Fruit fly (Drosophila melanogaster) whole organism, embryonic: ENCODE data around the gene CG45544.

Experiments used
- ATbp ChIP-seq: fragments of 200-800 bp; sonication (Bioruptor generic); optimal IDR thresholded peaks from 2 replicates; lab custom pipeline; 2017; ENCODE audit warnings: missing biosample characterization, mild to moderate bottlenecking, missing genetic modification characterization, missing genetic modification reagents
- Atf3 ChIP-seq: fragments of 200-800 bp; sonication (Bioruptor generic); optimal IDR thresholded peaks from 3 replicates; lab custom pipeline; 2016; ENCODE audit warnings: missing biosample characterization, missing genetic modification characterization
- B-H2 ChIP-seq: fragments of 200-800 bp; sonication (Bioruptor generic); optimal IDR thresholded peaks from 2 replicates; lab custom pipeline; 2018; ENCODE audit warnings: missing biosample characterization, mild to moderate bottlenecking, missing genetic modification characterization
- Blimp-1 ChIP-seq: fragments of 200-800 bp; sonication (Bioruptor generic); optimal IDR thresholded peaks from 3 replicates; lab custom pipeline; 2018; ENCODE audit warnings: missing biosample characterization, missing genetic modification characterization, mild to moderate bottlenecking, moderate library complexity, missing genetic modification reagents
- CG10979 ChIP-seq: fragments of 200-800 bp; sonication (Bioruptor generic); optimal IDR thresholded peaks from 2 replicates; lab custom pipeline; 2018; ENCODE audit warnings: missing biosample characterization, mild to moderate bottlenecking, missing genetic modification characterization, moderate library complexity
- CG11504 ChIP-seq: fragments of 200-800 bp; sonication (Bioruptor generic); optimal IDR thresholded peaks from 3 replicates; lab custom pipeline; 2019; ENCODE audit warnings: missing biosample characterization, mild to moderate bottlenecking, missing genetic modification characterization, moderate library complexity
- CG11696 ChIP-seq: fragments of 200-800 bp; sonication (Bioruptor generic); IDR thresholded peaks from 2 replicates; pipeline ENCODE4 v1.3.6; 2022; ENCODE audit warnings: missing biosample characterization, missing genetic modification characterization
- CG12236 ChIP-seq: fragments of 200-800 bp; sonication (Bioruptor generic); optimal IDR thresholded peaks from 2 replicates; lab custom pipeline; 2016; ENCODE audit warnings: missing biosample characterization, missing genetic modification characterization
- CG14667 ChIP-seq: fragments of 200-800 bp; sonication (Bioruptor generic); IDR thresholded peaks from 2 replicates; pipeline ENCODE4 v1.3.6; 2022; ENCODE audit warnings: missing biosample characterization, missing genetic modification characterization
- CG14965 ChIP-seq: fragments of 200-800 bp; sonication (Bioruptor generic); optimal IDR thresholded peaks from 2 replicates; lab custom pipeline; 2016; ENCODE audit warnings: missing biosample characterization, missing genetic modification characterization, borderline replicate concordance
- CG17361 ChIP-seq: fragments of 200-800 bp; sonication (Bioruptor generic); IDR thresholded peaks from 3 replicates; pipeline ENCODE4 v1.3.6; 2022; ENCODE audit warnings: missing biosample characterization, missing genetic modification characterization
- CG18262 ChIP-seq: fragments of 200-800 bp; optimal IDR thresholded peaks from 3 replicates; lab custom pipeline; 2019; ENCODE audit warnings: missing biosample characterization, mild to moderate bottlenecking, missing genetic modification characterization, moderate library complexity
- CG2202 ChIP-seq: fragments of 200-800 bp; sonication (Bioruptor generic); optimal IDR thresholded peaks from 2 replicates; lab custom pipeline; 2018; ENCODE audit warnings: missing biosample characterization, mild to moderate bottlenecking, missing genetic modification characterization
- CG2678 ChIP-seq: fragments of 200-800 bp; sonication (Bioruptor generic); optimal IDR thresholded peaks from 3 replicates; lab custom pipeline; 2019; ENCODE audit warnings: missing biosample characterization, mild to moderate bottlenecking, missing genetic modification characterization, moderate library complexity
- CG30431 ChIP-seq: fragments of 200-800 bp; sonication (Bioruptor generic); optimal IDR thresholded peaks from 2 replicates; lab custom pipeline; 2017; ENCODE audit warnings: missing biosample characterization, missing genetic modification characterization
- CG31224 ChIP-seq: fragments of 200-800 bp; sonication (Bioruptor generic); IDR thresholded peaks from 2 replicates; pipeline ENCODE4 v1.3.6; 2022; ENCODE audit warnings: missing biosample characterization, missing genetic modification characterization
- CG32767 ChIP-seq: fragments of 200-800 bp; sonication (Bioruptor generic); IDR thresholded peaks from 2 replicates; pipeline ENCODE4 v1.3.6; 2022; ENCODE audit warnings: missing biosample characterization, missing genetic modification characterization
- CG33557 ChIP-seq: fragments of 200-800 bp; sonication (Bioruptor generic); optimal IDR thresholded peaks from 2 replicates; lab custom pipeline; 2019; ENCODE audit warnings: missing biosample characterization, mild to moderate bottlenecking, missing genetic modification characterization, moderate library complexity
- CG8765 ChIP-seq: fragments of 200-800 bp; sonication (Bioruptor generic); IDR thresholded peaks from 2 replicates; pipeline ENCODE4 v1.3.6; 2022; ENCODE audit warnings: missing biosample characterization, missing genetic modification characterization
- CG9437 ChIP-seq: fragments of 200-800 bp; sonication (Bioruptor generic); optimal IDR thresholded peaks from 2 replicates; lab custom pipeline; 2018; ENCODE audit warnings: missing biosample characterization, mild to moderate bottlenecking, missing genetic modification characterization
- CG9932 ChIP-seq: fragments of 200-800 bp; sonication (Bioruptor generic); IDR thresholded peaks from 2 replicates; pipeline ENCODE4 v1.3.6; 2022; ENCODE audit warnings: missing biosample characterization, missing genetic modification characterization
- CoRest ChIP-seq: fragments of 200-800 bp; sonication (Bioruptor generic); optimal IDR thresholded peaks from 3 replicates; lab custom pipeline; 2018; ENCODE audit warnings: missing biosample characterization, mild to moderate bottlenecking, missing genetic modification characterization, moderate library complexity
- D19A ChIP-seq: fragments of 200-800 bp; optimal IDR thresholded peaks from 3 replicates; lab custom pipeline; 2019; ENCODE audit warnings: missing biosample characterization, mild to moderate bottlenecking, missing genetic modification characterization, moderate library complexity
- Kr ChIP-seq: fragments of 200-800 bp; sonication (Bioruptor generic); optimal IDR thresholded peaks from 2 replicates; lab custom pipeline; 2017; ENCODE audit warnings: missing biosample characterization, mild to moderate bottlenecking, missing genetic modification characterization
- Med ChIP-seq: fragments of 200-800 bp; sonication (Bioruptor generic); peaks from one replicate; lab custom pipeline; 2016; ENCODE audit warnings: missing biosample characterization, missing genetic modification characterization, mild to moderate bottlenecking, inconsistent platforms, moderate library complexity
- Meics ChIP-seq: fragments of 200-800 bp; sonication (Bioruptor generic); optimal IDR thresholded peaks from 2 replicates; lab custom pipeline; 2017; ENCODE audit warnings: missing biosample characterization, mild to moderate bottlenecking, missing genetic modification characterization
- Side ChIP-seq: fragments of 200-800 bp; sonication (Bioruptor generic); optimal IDR thresholded peaks from 2 replicates; lab custom pipeline; 2016; ENCODE audit warnings: missing biosample characterization, missing genetic modification characterization
- Sox102F ChIP-seq: fragments of 200-800 bp; sonication (Bioruptor generic); optimal IDR thresholded peaks from 2 replicates; lab custom pipeline; 2018; ENCODE audit warnings: missing biosample characterization, mild to moderate bottlenecking, missing genetic modification characterization, moderate library complexity
- abd-A ChIP-seq: fragments of 200-800 bp; sonication (Bioruptor generic); optimal IDR thresholded peaks from 3 replicates; lab custom pipeline; 2019; ENCODE audit warnings: missing biosample characterization, mild to moderate bottlenecking, missing genetic modification characterization, moderate library complexity
- ara ChIP-seq: fragments of 200-800 bp; sonication (Bioruptor generic); IDR thresholded peaks from 2 replicates; pipeline ENCODE4 v1.3.6; 2022; ENCODE audit warnings: missing biosample characterization, missing genetic modification characterization
- cato ChIP-seq: fragments of 200-800 bp; sonication (Bioruptor generic); optimal IDR thresholded peaks from 2 replicates; lab custom pipeline; 2016; ENCODE audit warnings: missing biosample characterization, missing genetic modification characterization, borderline replicate concordance
- cg ChIP-seq: fragments of 200-800 bp; sonication (Bioruptor generic); optimal IDR thresholded peaks from 3 replicates; lab custom pipeline; 2019; ENCODE audit warnings: missing biosample characterization, mild to moderate bottlenecking, missing genetic modification characterization, moderate library complexity
- chinmo ChIP-seq: fragments of 200-800 bp; sonication (Bioruptor generic); IDR thresholded peaks from 4 replicates; pipeline ENCODE4 v1.3.6; 2022; ENCODE audit warnings: missing biosample characterization, missing genetic modification characterization; ENCODE audit not compliant: partially characterized antibody
- dmrt11E ChIP-seq: fragments of 200-800 bp; sonication (Bioruptor generic); optimal IDR thresholded peaks from 3 replicates; lab custom pipeline; 2018; ENCODE audit warnings: missing biosample characterization, mild to moderate bottlenecking, missing genetic modification characterization, moderate library complexity
- dmrt99B ChIP-seq: fragments of 200-800 bp; sonication (Bioruptor generic); optimal IDR thresholded peaks from 2 replicates; lab custom pipeline; 2018; ENCODE audit warnings: missing biosample characterization, mild to moderate bottlenecking, missing genetic modification characterization, moderate library complexity
- emc ChIP-seq: fragments of 200-800 bp; sonication (Bioruptor generic); optimal IDR thresholded peaks from 2 replicates; lab custom pipeline; 2016; ENCODE audit warnings: missing biosample characterization, missing genetic modification characterization
- ewg ChIP-seq: fragments of 200-800 bp; sonication (Bioruptor generic); optimal IDR thresholded peaks from 3 replicates; lab custom pipeline; 2017; ENCODE audit warnings: mild to moderate bottlenecking, missing biosample characterization, missing genetic modification reagents, missing genetic modification characterization
- fd96Cb ChIP-seq: fragments of 200-800 bp; sonication (Bioruptor generic); optimal IDR thresholded peaks from 2 replicates; lab custom pipeline; 2018; ENCODE audit warnings: missing biosample characterization, mild to moderate bottlenecking, missing genetic modification characterization, moderate library complexity
- gcm ChIP-seq: fragments of 200-800 bp; sonication (Bioruptor generic); optimal IDR thresholded peaks from 2 replicates; lab custom pipeline; 2019; ENCODE audit warnings: missing biosample characterization, mild to moderate bottlenecking, missing genetic modification characterization, moderate library complexity
- grau ChIP-seq: fragments of 200-800 bp; optimal IDR thresholded peaks from 3 replicates; lab custom pipeline; 2019; ENCODE audit warnings: missing biosample characterization, mild to moderate bottlenecking, missing genetic modification characterization, moderate library complexity
- jing ChIP-seq: fragments of 200-800 bp; sonication (Bioruptor generic); optimal IDR thresholded peaks from 2 replicates; lab custom pipeline; 2018; ENCODE audit warnings: missing biosample characterization, mild to moderate bottlenecking, missing genetic modification characterization
- nerfin-2 ChIP-seq: fragments of 200-800 bp; sonication (Bioruptor generic); IDR thresholded peaks from 2 replicates; pipeline ENCODE4 v1.3.6; 2022; ENCODE audit warnings: missing biosample characterization, missing genetic modification characterization; ENCODE audit not compliant: partially characterized antibody
- nmo ChIP-seq: fragments of 200-800 bp; sonication (Bioruptor generic); optimal IDR thresholded peaks from 2 replicates; lab custom pipeline; 2018; ENCODE audit warnings: missing biosample characterization, mild to moderate bottlenecking, missing genetic modification characterization, moderate library complexity
- org-1 ChIP-seq: fragments of 200-800 bp; sonication (Bioruptor generic); optimal IDR thresholded peaks from 2 replicates; lab custom pipeline; 2017; ENCODE audit warnings: missing biosample characterization, missing genetic modification characterization
- sens ChIP-seq: fragments of 200-800 bp; sonication (Bioruptor generic); peaks from one replicate; lab custom pipeline; 2016; ENCODE audit warnings: missing biosample characterization, missing genetic modification characterization
- sim ChIP-seq: fragments of 200-800 bp; sonication (Bioruptor generic); IDR thresholded peaks from 2 replicates; pipeline ENCODE4 v1.3.6; 2022; ENCODE audit warnings: missing biosample characterization, missing genetic modification characterization
- sna ChIP-seq: fragments of 200-800 bp; sonication (Bioruptor generic); IDR thresholded peaks from 2 replicates; pipeline ENCODE4 v1.3.6; 2022; ENCODE audit warnings: missing biosample characterization, missing genetic modification characterization; ENCODE audit not compliant: partially characterized antibody
- tgo ChIP-seq: fragments of 200-800 bp; sonication (Bioruptor generic); IDR thresholded peaks from 3 replicates; pipeline ENCODE4 v1.3.6; 2022; ENCODE audit warnings: missing biosample characterization, missing genetic modification characterization
- vfl ChIP-seq: fragments of 200-800 bp; sonication (Bioruptor generic); optimal IDR thresholded peaks from 2 replicates; lab custom pipeline; 2016; ENCODE audit warnings: missing biosample characterization, missing genetic modification characterization
- wdn ChIP-seq: fragments of 200-800 bp; sonication (Bioruptor generic); IDR thresholded peaks from 2 replicates; pipeline ENCODE4 v1.3.6; 2022; ENCODE audit warnings: missing biosample characterization, missing genetic modification characterization
- zf30C ChIP-seq: fragments of 200-800 bp; sonication (Bioruptor generic); optimal IDR thresholded peaks from 3 replicates; lab custom pipeline; 2018; ENCODE audit warnings: missing biosample characterization, mild to moderate bottlenecking, missing genetic modification characterization

The CG45544 gene

dm6 chr3R:29218001-29218400, 38.3 kb upstream of the CG45544 start:
- no peak for TF ChIP-seq sna
- TF ChIP-seq sens = peak; percentile 66
- TF ChIP-seq ATbp (GFP tag; lab: Kevin White, UChicago) = no peak
- peak; percentile 42 for TF ChIP-seq cg (GFP tag; lab: Kevin White, UChicago)
- peak; percentile 57 for TF ChIP-seq CG18262 (tag; lab: Kevin White, UChicago)
- TF ChIP-seq CG32767 (GFP tag; lab: Robert Waterston, UW) = no peak
- peak; percentile 23 for TF ChIP-seq Sox102F (GFP tag; lab: Kevin White, UChicago)
- TF ChIP-seq dmrt99B (tag; lab: Kevin White, UChicago) = peak; percentile 48
- no peak for TF ChIP-seq abd-A (tag; lab: Kevin White, UChicago)
- TF ChIP-seq Med (GFP tag; lab: Kevin White, UChicago) = peak; percentile 8
- TF ChIP-seq CG2202 (tag; lab: Kevin White, UChicago) = no peak
- peak; percentile 28 for TF ChIP-seq Blimp-1 (GFP tag; lab: Kevin White, UChicago)
- TF ChIP-seq jing (GFP tag; lab: Kevin White, UChicago) = no peak
- TF ChIP-seq CG10979 (tag; lab: Kevin White, UChicago) = peak; percentile 37
- TF ChIP-seq sim (GFP tag; lab: Robert Waterston, UW) = no peak
- TF ChIP-seq org-1 (GFP tag; lab: Kevin White, UChicago) = no peak
- TF ChIP-seq nerfin-2 (GFP tag; lab: Robert Waterston, UW) = no peak
- TF ChIP-seq CG11504 (tag; lab: Kevin White, UChicago) = peak; percentile 16
- peak; percentile 50 for TF ChIP-seq dmrt11E (tag; lab: Kevin White, UChicago)
- no peak for TF ChIP-seq wdn (GFP tag; lab: Robert Waterston, UW)
- TF ChIP-seq ewg (GFP tag; lab: Kevin White, UChicago) = no peak
- peak; percentile 10 for TF ChIP-seq nmo (GFP tag; lab: Kevin White, UChicago)
- TF ChIP-seq B-H2 = no peak
- TF ChIP-seq zf30C (GFP tag; lab: Kevin White, UChicago) = peak; percentile 44
- TF ChIP-seq CG9437 (GFP tag; lab: Kevin White, UChicago) = no peak
- no peak for TF ChIP-seq chinmo
- TF ChIP-seq CG12236 (GFP tag; lab: Kevin White, UChicago) = no peak
- 0 out of 2 replicates have a peak, but pooled peaks have one; percentile 12 for TF ChIP-seq CG11696
- TF ChIP-seq CG31224 (GFP tag; lab: Robert Waterston, UW) = no peak
- no peak for TF ChIP-seq CG14965 (GFP tag; lab: Kevin White, UChicago)
- TF ChIP-seq grau (tag; lab: Kevin White, UChicago) = peak; percentile 7
- TF ChIP-seq ara (GFP tag; lab: Robert Waterston, UW) = peak; percentile 6; the same call in 1 of the 2 replicates
- TF ChIP-seq fd96Cb (tag; lab: Kevin White, UChicago) = peak; percentile 11
- TF ChIP-seq vfl (GFP tag; lab: Kevin White, UChicago) = no peak
- peak; percentile 23 for TF ChIP-seq D19A (tag; lab: Kevin White, UChicago)
- TF ChIP-seq Side (GFP tag; lab: Kevin White, UChicago) = no peak
- no peak for TF ChIP-seq emc (GFP tag; lab: Kevin White, UChicago)
- no peak for TF ChIP-seq Atf3 (GFP tag; lab: Kevin White, UChicago)
- TF ChIP-seq CG8765 (GFP tag; lab: Robert Waterston, UW) = no peak
- TF ChIP-seq Kr (GFP tag; lab: Kevin White, UChicago) = no peak
- no peak for TF ChIP-seq CG9932 (GFP tag; lab: Robert Waterston, UW)
- no peak for TF ChIP-seq CoRest (tag; lab: Kevin White, UChicago)
- no peak for TF ChIP-seq cato
- TF ChIP-seq tgo (GFP tag; lab: Robert Waterston, UW) = no peak
- no peak for TF ChIP-seq Meics
- TF ChIP-seq gcm (GFP tag; lab: Kevin White, UChicago) = no peak
- TF ChIP-seq CG30431 (GFP tag; lab: Kevin White, UChicago) = no peak
- TF ChIP-seq CG33557 (GFP tag; lab: Kevin White, UChicago) = no peak
- no peak for TF ChIP-seq CG14667
- peak; percentile 19 for TF ChIP-seq CG2678 (tag; lab: Kevin White, UChicago)
- TF ChIP-seq CG17361 (GFP tag; lab: Robert Waterston, UW) = 0 out of 3 replicates have a peak, but pooled peaks have one; percentile 15
